Fruit fly (Drosophila melanogaster) S2 (cell line): ENCODE results near the gene CG11686.

Source experiments
- CG8478 ChIP-seq: fragments of >200 bp; optimal IDR thresholded peaks from 2 replicates; lab custom pipeline; 2018
- CTCF ChIP-seq, 2 experiments: fragments of >200 bp; optimal IDR thresholded peaks; 2 replicates each; lab custom pipeline; 2018

The CG11686 gene

dm6 chr3R:13274257-13274796, 14.2 kb downstream of the CG11686 start:
- no peak for TF ChIP-seq CTCF (optimal IDR thresholded peaks at IDR 0.05; lab: Kevin White, UChicago)
- TF ChIP-seq CG8478 (lab: Kevin White, UChicago) = no peak

dm6 chr3R:13275473-13275872, 15.3 kb downstream of the CG11686 start:
- TF ChIP-seq CG8478 (lab: Kevin White, UChicago) = no peak
- no peak for TF ChIP-seq CTCF (optimal IDR thresholded peaks at IDR 0.05; lab: Kevin White, UChicago)

- TF ChIP-seq CG8478 (lab: Kevin White, UChicago) (no peak), CTCF (optimal IDR thresholded peaks at IDR 0.05; lab: Kevin White, UChicago) (no peak)
Measured at dm6 chr3R:13279419-13279818, 19.3 kb downstream of the CG11686 start, which contains the start of gene CG8630. TSS of gene CG8630 (plus strand) at chr3R:13279721.

dm6 chr3R:13285110-13285509, 25.0 kb downstream of the CG11686 start:
- no peak for TF ChIP-seq CTCF (optimal IDR thresholded peaks at IDR 0.05; lab: Kevin White, UChicago)
- TF ChIP-seq CG8478 (lab: Kevin White, UChicago) = no peak

- no peak for TF ChIP-seq CTCF (optimal IDR thresholded peaks at IDR 0.05; lab: Kevin White, UChicago)
- no peak for TF ChIP-seq CG8478 (lab: Kevin White, UChicago)
Measured at dm6 chr3R:13286118-13286579, 26.0 kb downstream of the CG11686 start, which contains the start of gene CG15888. TSS of gene CG15888 (minus strand) at chr3R:13286529.

- no peak for TF ChIP-seq CTCF (optimal IDR thresholded peaks at IDR 0.05; lab: Kevin White, UChicago)
- TF ChIP-seq CG8478 (lab: Kevin White, UChicago) = no peak
Measured at dm6 chr3R:13288763-13289312, 28.7 kb downstream of the CG11686 start, which contains the start of gene apn. TSS of gene apn (minus strand) at chr3R:13288813.

- no peak for TF ChIP-seq CG8478 (lab: Kevin White, UChicago)
Measured at dm6 chr3R:13290329-13290728, 30.2 kb downstream of the CG11686 start, which contains the start of gene Osi22. TSS of gene Osi22 (plus strand) at chr3R:13290629.

- TF ChIP-seq CTCF (optimal IDR thresholded peaks at IDR 0.05; lab: Kevin White, UChicago) = no peak
- TF ChIP-seq CG8478 (lab: Kevin White, UChicago) = no peak
Measured at dm6 chr3R:13293148-13293756, 33.1 kb downstream of the CG11686 start, which contains the start of gene wntD. TSS of gene wntD (minus strand) at chr3R:13293198.

dm6 chr3R:13294461-13294860, 34.3 kb downstream of the CG11686 start, which contains the start of gene CG8773:
TSS of gene CG8773 (plus strand) at chr3R:13294748.
- no peak for TF ChIP-seq CG8478 (lab: Kevin White, UChicago)
- TF ChIP-seq CTCF (optimal IDR thresholded peaks at IDR 0.05; lab: Kevin White, UChicago) = no peak

- TF ChIP-seq CG8478 (lab: Kevin White, UChicago) (no peak), CTCF (optimal IDR thresholded peaks at IDR 0.05; lab: Kevin White, UChicago) (no peak)
Measured at dm6 chr3R:13298114-13298818, 38.1 kb downstream of the CG11686 start, which contains the start of gene CG8774. TSS of gene CG8774 (plus strand) at chr3R:13298768.

- TF ChIP-seq CG8478 (lab: Kevin White, UChicago) = no peak
Measured at dm6 chr3R:13302348-13302747, 42.2 kb downstream of the CG11686 start, which contains the start of gene CG32473. TSS of gene CG32473 (plus strand) at chr3R:13302648.

- TF ChIP-seq CG8478 (lab: Kevin White, UChicago) = no peak
- TF ChIP-seq CTCF (optimal IDR thresholded peaks at IDR 0.05; lab: Kevin White, UChicago) = no peak
Measured at dm6 chr3R:13303126-13303525, 43.0 kb downstream of the CG11686 start, which contains the start of gene CG43208. TSS of gene CG43208 (plus strand) at chr3R:13303426.

dm6 chr3R:13304512-13305069, 44.4 kb downstream of the CG11686 start:
- no peak for TF ChIP-seq CTCF (optimal IDR thresholded peaks at IDR 0.05; lab: Kevin White, UChicago)
- TF ChIP-seq CG8478 (lab: Kevin White, UChicago) = no peak

dm6 chr3R:13305318-13305899, 45.3 kb downstream of the CG11686 start:
- TF ChIP-seq CG8478 (lab: Kevin White, UChicago) (no peak), CTCF (optimal IDR thresholded peaks at IDR 0.05; lab: Kevin White, UChicago) (no peak)
